Worm (Caenorhabditis elegans): ENCODE measurements around the gene tag-307.

ce11 chrIII:7903427-7903826 lies 46.4 kb upstream of the tag-307 start:
- TF ChIP-seq elt-3 (tag; optimal IDR thresholded peaks at IDR 0.05) (no peak), blmp-1 (tag; optimal IDR thresholded peaks at IDR 0.05) (no peak), ama-1 (optimal IDR thresholded peaks at IDR 0.05) (no peak), tlp-1 (tag; optimal IDR thresholded peaks at IDR 0.05) (no peak), nhr-28 (tag; optimal IDR thresholded peaks at IDR 0.05) (no peak), unc-130 (tag; optimal IDR thresholded peaks at IDR 0.05) (no peak), unc-62 (GFP tag; optimal IDR thresholded peaks at IDR 0.05) (no peak), snpc-4 (tag; optimal IDR thresholded peaks at IDR 0.05) (no peak), nhr-84 (tag; optimal IDR thresholded peaks at IDR 0.05) (no peak), efl-1 (optimal IDR thresholded peaks at IDR 0.05) (no peak), efl-1 (GFP tag; optimal IDR thresholded peaks at IDR 0.05 in 1 of 2) (no peak)
